Worm (Caenorhabditis elegans) whole organism, young adult: Measurements from ENCODE around the gene E02C12.6.
A peak's percentile ranks its signal among the peaks of the same experiment; 100 is the strongest.

Source experiments
- B0261.1 ChIP-seq: sonication (generic microtip); optimal IDR thresholded peaks from 2 replicates; lab custom pipeline; 2016; ENCODE audit warnings: mild to moderate bottlenecking, missing genetic modification characterization, moderate library complexity, missing compliant biosample characterization
- C17E4.6 ChIP-seq: fragments of 200-800 bp; sonication (Bioruptor generic); IDR thresholded peaks from 2 replicates; pipeline ENCODE4 v1.3.6; 2022; ENCODE audit warnings: missing genetic modification reagents, missing genetic modification characterization, missing compliant biosample characterization
- F23B12.7 ChIP-seq: sonication (generic microtip); optimal IDR thresholded peaks from 2 replicates; lab custom pipeline; 2017; ENCODE audit warnings: missing genetic modification characterization, mild to moderate bottlenecking, missing compliant biosample characterization, antibody characterized with exemption, moderate library complexity; ENCODE audit not compliant: insufficient read depth
- F37B4.10 ChIP-seq: fragments of 200-800 bp; sonication (Bioruptor generic); IDR thresholded peaks from 2 replicates; pipeline ENCODE4 v1.3.6; 2022; ENCODE audit warnings: missing genetic modification characterization, missing compliant biosample characterization
- F55B11.4 ChIP-seq: sonication (generic microtip); optimal IDR thresholded peaks from 2 replicates; lab custom pipeline; 2016; ENCODE audit warnings: missing compliant biosample characterization, missing genetic modification characterization, borderline replicate concordance; ENCODE audit not compliant: insufficient read depth
- T07F8.4 ChIP-seq: sonication (generic microtip); optimal IDR thresholded peaks from 2 replicates; lab custom pipeline; 2016; ENCODE audit warnings: mild to moderate bottlenecking, missing genetic modification characterization, moderate library complexity, missing compliant biosample characterization
- Y53G8AR.9 ChIP-seq: fragments of 200-800 bp; sonication (Bioruptor generic); conservative IDR thresholded peaks from 2 replicates; pipeline ENCODE4 v1.3.6; 2022; ENCODE audit warnings: missing genetic modification reagents, missing genetic modification characterization, missing compliant biosample characterization
- Y56A3A.18 ChIP-seq: fragments of 200-800 bp; sonication (Bioruptor generic); IDR thresholded peaks from 2 replicates; pipeline ENCODE4 v1.3.6; 2022; ENCODE audit warnings: missing genetic modification reagents, missing genetic modification characterization, missing compliant biosample characterization
- Y67H2A.10 ChIP-seq: fragments of 200-800 bp; sonication (Bioruptor generic); conservative IDR thresholded peaks from 2 replicates; pipeline ENCODE4 v1.3.6; 2022; ENCODE audit warnings: missing genetic modification reagents, missing genetic modification characterization, missing compliant biosample characterization
- Y79H2A.3 ChIP-seq: fragments of 200-800 bp; sonication (Bioruptor generic); conservative IDR thresholded peaks from 2 replicates; pipeline ENCODE4 v1.3.6; 2022; ENCODE audit warnings: missing genetic modification reagents, missing genetic modification characterization, missing compliant biosample characterization
- athp-1 ChIP-seq: sonication (generic microtip); optimal IDR thresholded peaks from 2 replicates; lab custom pipeline; 2017; ENCODE audit warnings: mild to moderate bottlenecking, missing genetic modification characterization, missing compliant biosample characterization
- attf-3 ChIP-seq: fragments of 200-800 bp; sonication (Bioruptor generic); conservative IDR thresholded peaks from 2 replicates; pipeline ENCODE4 v1.3.6; 2022; ENCODE audit warnings: missing genetic modification reagents, missing genetic modification characterization, missing compliant biosample characterization
- bed-1 ChIP-seq: fragments of 200-800 bp; sonication (Bioruptor generic); IDR thresholded peaks from 2 replicates; pipeline ENCODE4 v1.3.6; 2022; ENCODE audit warnings: missing genetic modification reagents, missing genetic modification characterization, missing compliant biosample characterization
- ccch-3 ChIP-seq: fragments of 200-800 bp; sonication (Bioruptor generic); optimal IDR thresholded peaks from 2 replicates; lab custom pipeline; 2018; ENCODE audit warnings: mild to moderate bottlenecking, missing genetic modification characterization, missing compliant biosample characterization
- cebp-1 ChIP-seq, 2 experiments: fragments of 200-800 bp in 1 of 2; sonication (Bioruptor generic) in 1 of 2; sonication (generic microtip) in 1 of 2; IDR thresholded peaks in 1 of 2; optimal IDR thresholded peaks in 1 of 2; 2 replicates each; pipeline versions ENCODE4 v1.3.6 to Lab custom; 2017 to 2022; ENCODE audit warnings: missing compliant biosample characterization in 2 of 2, missing genetic modification characterization in 2 of 2, mild to moderate bottlenecking in 1 of 2, missing genetic modification reagents in 1 of 2, moderate library complexity in 1 of 2
- ceh-40 ChIP-seq: fragments of 200-800 bp; sonication (Bioruptor generic); IDR thresholded peaks from 2 replicates; pipeline ENCODE4 v1.3.6; 2022; ENCODE audit warnings: missing genetic modification characterization, missing compliant biosample characterization
- die-1 ChIP-seq: sonication (generic microtip); optimal IDR thresholded peaks from 2 replicates; lab custom pipeline; 2016; ENCODE audit warnings: missing genotype, mild to moderate bottlenecking, missing genetic modification characterization, missing compliant biosample characterization
- egrh-3 ChIP-seq: fragments of 200-800 bp; sonication (Bioruptor generic); IDR thresholded peaks from 2 replicates; pipeline ENCODE4 v1.3.6; 2022; ENCODE audit warnings: missing genetic modification reagents, missing genetic modification characterization, missing compliant biosample characterization
- gei-17 ChIP-seq: fragments of 200-800 bp; sonication (Bioruptor generic); optimal IDR thresholded peaks from 2 replicates; lab custom pipeline; 2018; ENCODE audit warnings: mild to moderate bottlenecking, missing genetic modification characterization, missing compliant biosample characterization
- him-1 ChIP-seq: sonication (generic microtip); optimal IDR thresholded peaks from 2 replicates; lab custom pipeline; 2016; ENCODE audit warnings: missing genotype, missing genetic modification reagents, missing genetic modification characterization, missing compliant biosample characterization
- hmg-1.2 ChIP-seq: fragments of 200-800 bp; sonication (Bioruptor generic); IDR thresholded peaks from 2 replicates; pipeline ENCODE4 v1.3.6; 2022; ENCODE audit warnings: missing genetic modification reagents, missing genetic modification characterization, missing compliant biosample characterization
- hmg-20 ChIP-seq: fragments of 200-800 bp; sonication (Bioruptor generic); IDR thresholded peaks from 2 replicates; pipeline ENCODE4 v1.3.6; 2022; ENCODE audit warnings: missing genetic modification reagents, missing genetic modification characterization, missing compliant biosample characterization
- let-526 ChIP-seq: fragments of 200-800 bp; sonication (Bioruptor generic); IDR thresholded peaks from 2 replicates; pipeline ENCODE4 v1.3.6; 2022; ENCODE audit warnings: missing genetic modification reagents, missing genetic modification characterization, missing compliant biosample characterization
- lsl-1 ChIP-seq: fragments of 200-800 bp; sonication (Bioruptor generic); optimal IDR thresholded peaks from 2 replicates; lab custom pipeline; 2018; ENCODE audit warnings: mild to moderate bottlenecking, missing genetic modification characterization, moderate library complexity, missing compliant biosample characterization
- nhr-179 ChIP-seq: sonication (generic microtip); optimal IDR thresholded peaks from 2 replicates; lab custom pipeline; 2016; ENCODE audit warnings: mild to moderate bottlenecking, missing genetic modification characterization, missing compliant biosample characterization
- nhr-27 ChIP-seq: fragments of 200-800 bp; sonication (Bioruptor generic); optimal IDR thresholded peaks from 2 replicates; lab custom pipeline; 2018; ENCODE audit warnings: mild to moderate bottlenecking, missing genetic modification characterization, moderate library complexity, missing compliant biosample characterization
- nhr-80 ChIP-seq: sonication (generic microtip); optimal IDR thresholded peaks from 2 replicates; lab custom pipeline; 2016; ENCODE audit warnings: missing genetic modification characterization, missing compliant biosample characterization
- pbrm-1 ChIP-seq: fragments of 200-800 bp; sonication (Bioruptor generic); IDR thresholded peaks from 2 replicates; pipeline ENCODE4 v1.3.6; 2022; ENCODE audit warnings: missing genetic modification reagents, missing genetic modification characterization, missing compliant biosample characterization
- rcor-1 ChIP-seq: fragments of 200-800 bp; sonication (Bioruptor generic); IDR thresholded peaks from 2 replicates; pipeline ENCODE4 v1.3.6; 2022; ENCODE audit warnings: missing genetic modification reagents, missing genetic modification characterization, missing compliant biosample characterization
- rpc-1 ChIP-seq, 2 experiments: fragments of 150-350 bp in 1 of 2; sonication (generic microtip) in 1 of 2; optimal IDR thresholded peaks; 2 replicates each; lab custom pipeline; 2014 to 2018; ENCODE audit warnings: missing biosample characterization in 1 of 2, missing genetic modification characterization in 1 of 2, missing genetic modification reagents in 1 of 2, missing genotype in 1 of 2
- sdz-38 ChIP-seq: sonication (generic microtip); optimal IDR thresholded peaks from 2 replicates; lab custom pipeline; 2016; ENCODE audit warnings: missing genotype, missing genetic modification characterization, missing compliant biosample characterization
- sea-2 ChIP-seq: fragments of 200-800 bp; sonication (Bioruptor generic); IDR thresholded peaks from 2 replicates; pipeline ENCODE4 v1.3.6; 2022; ENCODE audit warnings: missing genetic modification characterization, missing compliant biosample characterization
- snpc-1.1 ChIP-seq: sonication (generic microtip); optimal IDR thresholded peaks from 2 replicates; lab custom pipeline; 2017; ENCODE audit warnings: missing genetic modification characterization, mild to moderate bottlenecking, missing compliant biosample characterization, antibody characterized with exemption, moderate library complexity, missing genotype, missing genetic modification reagents; ENCODE audit not compliant: insufficient read depth
- snpc-1.3 ChIP-seq: sonication (generic microtip); optimal IDR thresholded peaks from 2 replicates; lab custom pipeline; 2017; ENCODE audit warnings: missing genetic modification characterization, mild to moderate bottlenecking, missing compliant biosample characterization, antibody characterized with exemption, moderate library complexity, missing genotype, missing genetic modification reagents; ENCODE audit not compliant: insufficient read depth
- snpc-4 ChIP-seq, 5 experiments: fragments of 150-350 bp in 1 of 5; sonication (generic microtip) in 4 of 5; optimal IDR thresholded peaks; 2 replicates each; lab custom pipeline; 2014 to 2018; ENCODE audit warnings: missing genetic modification characterization in 5 of 5, missing biosample characterization in 3 of 5, antibody characterized with exemption in 2 of 5, mild to moderate bottlenecking in 2 of 5, missing compliant biosample characterization in 2 of 5, missing genotype in 2 of 5, moderate library complexity in 2 of 5, missing genetic modification reagents in 1 of 5
- tbp1 ChIP-seq: fragments of 200-800 bp; sonication (Bioruptor generic); optimal IDR thresholded peaks from 2 replicates; lab custom pipeline; 2018; ENCODE audit warnings: mild to moderate bottlenecking, missing genetic modification characterization, missing compliant biosample characterization
- tbx-9 ChIP-seq: sonication (generic microtip); optimal IDR thresholded peaks from 2 replicates; lab custom pipeline; 2016; ENCODE audit warnings: borderline replicate concordance, missing genetic modification characterization, inconsistent platforms, missing compliant biosample characterization
- zim-3 ChIP-seq: sonication (generic microtip); optimal IDR thresholded peaks from 2 replicates; lab custom pipeline; 2017; ENCODE audit warnings: mild to moderate bottlenecking, missing genetic modification characterization, moderate library complexity, missing compliant biosample characterization
- ztf-26 ChIP-seq: sonication (generic microtip); optimal IDR thresholded peaks from 2 replicates; lab custom pipeline; 2017; ENCODE audit warnings: missing genetic modification characterization, missing compliant biosample characterization

E02C12.6 gene

DNA sequence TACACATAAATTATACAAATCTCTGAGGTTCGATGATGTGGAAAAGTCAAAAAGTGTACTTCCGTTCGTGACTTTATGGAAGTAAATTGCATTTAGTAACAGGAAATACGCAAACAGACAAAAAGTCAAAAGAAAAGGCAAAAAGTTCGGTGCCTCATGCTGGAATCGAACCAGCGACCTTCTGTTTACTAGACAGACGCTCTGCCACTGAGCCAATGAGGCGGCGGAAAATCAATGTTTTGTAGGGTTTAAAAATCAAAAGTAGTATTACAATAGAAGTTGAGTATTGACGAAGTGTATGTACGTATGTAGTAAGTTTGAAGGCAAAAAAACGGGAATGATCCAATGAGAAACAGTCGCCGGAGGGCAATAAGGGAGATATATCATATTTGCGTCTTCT, 36.0 kb upstream of the E02C12.6 start:
- TF ChIP-seq ceh-40 (GFP tag; lab: Robert Waterston, UW) (no peak), pbrm-1 (GFP tag; lab: Robert Waterston, UW) (0 out of 2 replicates have a peak, but pooled peaks have one; percentile 25), hmg-20 (GFP tag; lab: Robert Waterston, UW) (no peak), snpc-4 (GFP tag; optimal IDR thresholded peaks at IDR 0.05; lab: Kevin White, UChicago) (no peak), snpc-4 (tag; optimal IDR thresholded peaks at IDR 0.05; lab: Kevin White, UChicago) (peak in 1 of 4 experiments; percentile 44), bed-1 (no peak), ccch-3 (GFP tag; lab: Kevin White, UChicago) (no peak), snpc-1.1 (tag; lab: Kevin White, UChicago) (no peak), F23B12.7 (tag; lab: Kevin White, UChicago) (peak; percentile 39), hmg-1.2 (GFP tag; lab: Robert Waterston, UW) (peak; percentile 42; the same call in 1 of the 2 replicates), F37B4.10 (GFP tag; lab: Robert Waterston, UW) (no peak), B0261.1 (peak; percentile 63), him-1 (tag; lab: Kevin White, UChicago) (peak; percentile 82), T07F8.4 (no peak), tbp1 (GFP tag; lab: Kevin White, UChicago) (peak; percentile 89), nhr-27 (tag; lab: Kevin White, UChicago) (no peak), nhr-80 (tag; lab: Kevin White, UChicago) (peak; percentile 1), Y53G8AR.9 (GFP tag; lab: Robert Waterston, UW) (no peak), nhr-179 (tag; lab: Kevin White, UChicago) (no peak), tbx-9 (no peak), let-526 (GFP tag; lab: Robert Waterston, UW) (no peak), Y67H2A.10 (GFP tag; lab: Robert Waterston, UW) (no peak), rpc-1 (optimal IDR thresholded peaks at IDR 0.05; lab: Kevin White, UChicago) (peak; percentile 54), rpc-1 (tag; optimal IDR thresholded peaks at IDR 0.05; lab: Kevin White, UChicago) (peak; percentile 84), snpc-1.3 (tag; lab: Kevin White, UChicago) (no peak), lsl-1 (GFP tag; lab: Kevin White, UChicago) (peak; percentile 6), die-1 (tag; lab: Kevin White, UChicago) (peak; percentile 40), Y56A3A.18 (GFP tag; lab: Robert Waterston, UW) (no peak), athp-1 (tag; lab: Kevin White, UChicago) (no peak)

DNA sequence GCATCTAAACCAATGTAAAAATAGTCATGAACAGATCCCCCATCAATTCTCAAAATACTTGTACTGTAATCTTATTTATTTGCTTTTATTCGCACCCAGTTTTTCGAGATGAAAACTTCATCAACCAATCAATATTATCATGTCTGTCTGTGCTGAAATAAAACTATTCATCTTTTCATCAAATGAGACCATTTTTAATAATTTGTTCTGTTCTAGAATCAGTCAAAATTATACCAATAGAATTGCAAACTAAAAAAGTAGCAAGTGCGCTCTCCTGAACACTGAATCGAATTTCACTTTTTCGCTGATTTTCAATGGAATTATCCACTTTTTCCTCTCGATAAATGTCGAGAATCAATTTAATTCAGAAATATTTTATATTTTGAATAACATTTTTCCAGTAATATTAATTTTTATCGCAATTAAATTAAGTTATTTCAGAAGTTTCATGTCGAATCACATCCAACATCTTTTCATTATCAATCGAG, 29.0 kb upstream of the E02C12.6 start, which contains the start of gene trpp-4:
trpp-4 (plus strand) TSS at position 442 of the 488 bp plus-strand sequence.
- TF ChIP-seq pbrm-1 (GFP tag; lab: Robert Waterston, UW) (no peak), sdz-38 (tag; lab: Kevin White, UChicago) (no peak)

DNA sequence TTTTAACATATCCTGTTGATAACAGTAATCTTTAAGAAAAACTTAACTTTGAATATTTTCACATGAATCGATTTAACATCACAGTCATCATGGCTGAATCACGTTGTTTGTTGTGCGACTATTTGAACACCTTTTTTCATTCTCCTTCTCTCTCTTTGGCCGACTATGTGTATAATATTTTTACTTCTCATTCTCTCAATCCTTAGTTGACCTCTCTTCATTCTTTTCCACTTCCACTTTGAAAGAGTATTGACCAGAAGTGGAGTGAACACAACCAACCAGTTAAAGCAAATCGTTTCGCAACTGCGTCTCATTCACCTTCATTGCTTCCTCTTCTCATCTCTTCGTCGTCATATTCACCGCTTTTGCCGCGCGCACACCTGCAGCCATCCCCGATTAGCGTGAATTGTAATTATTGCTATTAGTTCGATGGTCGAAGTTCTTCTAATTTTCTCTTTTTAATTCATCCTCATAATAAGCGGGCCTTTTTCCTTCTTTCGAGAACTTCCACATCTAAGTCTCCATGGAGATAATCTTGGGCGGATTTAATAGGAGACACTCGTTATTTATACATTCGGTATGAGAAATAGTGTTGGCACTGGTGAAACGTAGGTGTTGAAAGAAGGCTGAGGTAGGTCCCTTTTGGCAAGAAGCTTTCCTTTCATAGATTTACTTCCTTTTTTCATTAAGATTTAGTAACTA, 24.2 kb upstream of the E02C12.6 start:
- TF ChIP-seq die-1 (tag; lab: Kevin White, UChicago), result no peak
- TF ChIP-seq cebp-1 (GFP tag; IDR thresholded peaks at IDR 0.05; lab: Robert Waterston, UW), result no peak
- TF ChIP-seq cebp-1 (tag; optimal IDR thresholded peaks at IDR 0.05; lab: Kevin White, UChicago), result peak; percentile 41

DNA sequence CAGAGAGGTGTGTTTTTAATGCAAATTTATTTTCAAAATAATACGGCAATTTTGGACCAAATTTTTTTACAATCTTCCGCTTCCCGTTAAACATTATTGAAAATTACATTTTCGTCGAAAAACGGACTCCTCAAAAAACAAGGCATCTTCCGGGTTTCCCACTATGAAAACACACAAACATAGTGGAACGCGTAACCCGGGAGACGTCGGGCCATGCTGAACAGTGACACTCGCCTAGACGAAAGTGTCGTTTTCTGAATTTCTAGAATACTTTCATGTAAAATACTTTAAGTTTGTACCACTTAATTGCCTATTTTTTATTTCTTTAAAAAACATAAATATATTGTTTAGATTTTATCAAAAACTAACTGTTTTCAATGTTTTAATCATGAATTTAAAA, 21.1 kb upstream of the E02C12.6 start:
- peak; percentile 63 for TF ChIP-seq snpc-4 (GFP tag; optimal IDR thresholded peaks at IDR 0.05; lab: Kevin White, UChicago)
- peak; percentile 71 to 94 (median 87) for TF ChIP-seq snpc-4 (tag; optimal IDR thresholded peaks at IDR 0.05; lab: Kevin White, UChicago)
- peak; percentile 86 for TF ChIP-seq snpc-1.1 (tag; lab: Kevin White, UChicago)
- no peak for TF ChIP-seq attf-3 (GFP tag; lab: Robert Waterston, UW)
- no peak for TF ChIP-seq gei-17
- no peak for TF ChIP-seq sea-2 (GFP tag; lab: Robert Waterston, UW)
- no peak for TF ChIP-seq egrh-3
- no peak for TF ChIP-seq zim-3 (tag; lab: Kevin White, UChicago)
- no peak for TF ChIP-seq ztf-26 (tag; lab: Kevin White, UChicago)
- TF ChIP-seq lsl-1 (GFP tag; lab: Kevin White, UChicago), result no peak
- no peak for TF ChIP-seq F55B11.4
- no peak for TF ChIP-seq rcor-1 (GFP tag; lab: Robert Waterston, UW)
- no peak for TF ChIP-seq C17E4.6 (GFP tag; lab: Robert Waterston, UW)
- TF ChIP-seq ceh-40 (GFP tag; lab: Robert Waterston, UW), result no peak
- TF ChIP-seq him-1 (tag; lab: Kevin White, UChicago), result no peak
- TF ChIP-seq Y79H2A.3, result no peak
